Worm (Caenorhabditis elegans) whole organism, L4 larva: ENCODE measurements around the gene tbc-13.

Source experiments
- D1046.2 ChIP-seq: fragments of 200-800 bp; sonication (Bioruptor generic); IDR thresholded peaks from 2 replicates; pipeline ENCODE4 v1.3.6; 2022; ENCODE audit warnings: missing genetic modification characterization, missing compliant biosample characterization
- F10B5.3 ChIP-seq: sonication (generic microtip); optimal IDR thresholded peaks from 2 replicates; lab custom pipeline; 2016; ENCODE audit warnings: mild to moderate bottlenecking, missing genetic modification characterization, missing compliant biosample characterization
- F44E2.7 ChIP-seq: fragments of 200-800 bp; sonication (Bioruptor generic); IDR thresholded peaks from 2 replicates; pipeline ENCODE4 v2.1.2; 2022; ENCODE audit warnings: missing genetic modification characterization, missing compliant biosample characterization
- R02D3.7 ChIP-seq: fragments of 150-350 bp; sonication (generic microtip); optimal IDR thresholded peaks from 3 replicates; lab custom pipeline; 2014; ENCODE audit warnings: missing biosample characterization, missing genetic modification characterization
- T26A8.4 ChIP-seq: fragments of 200-800 bp; sonication (Bioruptor generic); IDR thresholded peaks from 2 replicates; pipeline ENCODE4 v1.3.6; 2022; ENCODE audit warnings: missing genetic modification characterization, missing compliant biosample characterization
- Y48G9A.11 ChIP-seq: fragments of 200-800 bp; sonication (Bioruptor generic); IDR thresholded peaks from 2 replicates; pipeline ENCODE4 v1.3.6; 2022; ENCODE audit warnings: missing genetic modification reagents, missing genetic modification characterization, missing compliant biosample characterization
- aha-1 ChIP-seq: fragments of 150-350 bp; peaks from one replicate; lab custom pipeline; 2014; ENCODE audit warnings: missing biosample characterization, missing genetic modification characterization
- aly-2 ChIP-seq: sonication (generic microtip); optimal IDR thresholded peaks from 2 replicates; lab custom pipeline; 2018; ENCODE audit warnings: missing biosample characterization, missing genetic modification characterization
- ceh-20 ChIP-seq: fragments of 200-800 bp; sonication (Bioruptor generic); IDR thresholded peaks from 2 replicates; pipeline ENCODE4 v1.3.6; 2022; ENCODE audit warnings: missing genetic modification reagents, missing genetic modification characterization, missing compliant biosample characterization
- ceh-28 ChIP-seq: fragments of 150-350 bp; optimal IDR thresholded peaks from 2 replicates; lab custom pipeline; 2014; ENCODE audit warnings: missing biosample characterization, missing genetic modification reagents, missing genetic modification characterization
- ceh-32 ChIP-seq: sonication (generic microtip); optimal IDR thresholded peaks from 2 replicates; lab custom pipeline; 2016; ENCODE audit warnings: mild to moderate bottlenecking, missing genetic modification characterization, missing compliant biosample characterization; ENCODE audit not compliant: poor library complexity
- ceh-82 ChIP-seq: sonication (generic microtip); optimal IDR thresholded peaks from 2 replicates; lab custom pipeline; 2017; ENCODE audit warnings: missing biosample characterization, missing genetic modification characterization
- ces-1 ChIP-seq: fragments of 150-350 bp; sonication (generic microtip); optimal IDR thresholded peaks from 4 replicates; lab custom pipeline; 2014; ENCODE audit warnings: missing biosample characterization, missing genetic modification reagents, missing genetic modification characterization
- ctbp-1 ChIP-seq: fragments of 200-800 bp; sonication (Bioruptor generic); IDR thresholded peaks from 2 replicates; pipeline ENCODE4 v1.3.6; 2022; ENCODE audit warnings: missing genetic modification reagents, missing genetic modification characterization, missing compliant biosample characterization
- daf-12 ChIP-seq: fragments of 150-350 bp; optimal IDR thresholded peaks from 2 replicates; lab custom pipeline; 2014; ENCODE audit warnings: missing biosample characterization, missing genetic modification reagents, missing genetic modification characterization
- daf-16 ChIP-seq, 3 experiments: sonication (generic microtip); optimal IDR thresholded peaks; 2 replicates each; lab custom pipeline; 2016 to 2017; ENCODE audit warnings: missing genetic modification characterization in 3 of 3, missing genetic modification reagents in 3 of 3, mild to moderate bottlenecking in 2 of 3, missing compliant biosample characterization in 2 of 3, missing biosample characterization in 1 of 3, moderate library complexity in 1 of 3
- daf-19 ChIP-seq: fragments of 200-800 bp; sonication (Bioruptor generic); conservative IDR thresholded peaks from 2 replicates; pipeline ENCODE4 v1.3.6; 2022; ENCODE audit warnings: missing genetic modification characterization, missing compliant biosample characterization
- daf-8 ChIP-seq: fragments of 200-800 bp; sonication (Bioruptor generic); IDR thresholded peaks from 2 replicates; pipeline ENCODE4 v1.3.6; 2022; ENCODE audit warnings: missing genetic modification characterization, missing compliant biosample characterization
- dmd-8 ChIP-seq: fragments of 200-800 bp; sonication (Bioruptor generic); IDR thresholded peaks from 2 replicates; pipeline ENCODE4 v1.3.6; 2022; ENCODE audit warnings: missing genetic modification characterization, missing compliant biosample characterization
- duxl-1 ChIP-seq: sonication (generic microtip); optimal IDR thresholded peaks from 2 replicates; lab custom pipeline; 2016; ENCODE audit warnings: mild to moderate bottlenecking, missing genetic modification characterization, moderate library complexity, missing compliant biosample characterization; ENCODE audit not compliant: poor library complexity
- dve-1 ChIP-seq: sonication (generic microtip); optimal IDR thresholded peaks from 2 replicates; lab custom pipeline; 2017; ENCODE audit warnings: antibody characterized with exemption, mild to moderate bottlenecking, missing genetic modification characterization, missing compliant biosample characterization; ENCODE audit not compliant: insufficient read depth
- fkh-10 ChIP-seq: fragments of 150-350 bp; optimal IDR thresholded peaks from 2 replicates; lab custom pipeline; 2014; ENCODE audit warnings: missing biosample characterization, missing genetic modification reagents, missing genetic modification characterization
- hif-1 ChIP-seq, 2 experiments: sonication (generic microtip); optimal IDR thresholded peaks; 2 replicates each; lab custom pipeline; 2016 to 2017; ENCODE audit warnings: missing compliant biosample characterization in 2 of 2, missing genetic modification characterization in 2 of 2, missing genetic modification reagents in 2 of 2, missing genotype in 2 of 2, mild to moderate bottlenecking in 1 of 2
- hlh-11 ChIP-seq: fragments of 200-800 bp; sonication (Bioruptor generic); optimal IDR thresholded peaks from 2 replicates; lab custom pipeline; 2018; ENCODE audit warnings: mild to moderate bottlenecking, missing genetic modification characterization, missing compliant biosample characterization
- hlh-30 ChIP-seq: sonication (generic microtip); optimal IDR thresholded peaks from 2 replicates; lab custom pipeline; 2017; ENCODE audit warnings: antibody characterized with exemption, mild to moderate bottlenecking, missing genetic modification characterization, missing compliant biosample characterization; ENCODE audit not compliant: insufficient read depth
- jun-1 ChIP-seq: fragments of 150-350 bp; optimal IDR thresholded peaks from 2 replicates; lab custom pipeline; 2014; ENCODE audit warnings: missing biosample characterization, missing genetic modification reagents, missing genetic modification characterization
- lim-7 ChIP-seq: fragments of 200-800 bp; sonication (Bioruptor generic); IDR thresholded peaks from 2 replicates; pipeline ENCODE4 v1.3.6; 2022; ENCODE audit warnings: missing genetic modification characterization, missing compliant biosample characterization
- lin-13 ChIP-seq: fragments of 150-350 bp; optimal IDR thresholded peaks from 2 replicates; lab custom pipeline; 2014; ENCODE audit warnings: missing biosample characterization, missing genetic modification reagents, missing genetic modification characterization
- lin-15B ChIP-seq: fragments of 150-350 bp; sonication (generic microtip); optimal IDR thresholded peaks from 3 replicates; lab custom pipeline; 2014; ENCODE audit warnings: missing biosample characterization, missing genetic modification characterization
- lin-38 ChIP-seq: fragments of 200-800 bp; sonication (Bioruptor generic); IDR thresholded peaks from 2 replicates; pipeline ENCODE4 v1.3.6; 2022; ENCODE audit warnings: missing genetic modification reagents, missing genetic modification characterization, missing compliant biosample characterization
- lir-3 ChIP-seq: sonication (generic microtip); optimal IDR thresholded peaks from 2 replicates; lab custom pipeline; 2016; ENCODE audit warnings: mild to moderate bottlenecking, missing genetic modification characterization, missing compliant biosample characterization
- madf-9 ChIP-seq: fragments of 200-800 bp; sonication (Bioruptor generic); conservative IDR thresholded peaks from 2 replicates; pipeline ENCODE4 v1.3.6; 2022; ENCODE audit warnings: missing genetic modification reagents, missing genetic modification characterization, missing compliant biosample characterization
- mdl-1 ChIP-seq, 2 experiments: fragments of 150-350 bp in 1 of 2; sonication (generic microtip) in 1 of 2; optimal IDR thresholded peaks; 2 replicates each; lab custom pipeline; 2014 to 2017; ENCODE audit warnings: missing biosample characterization in 2 of 2, missing genetic modification characterization in 2 of 2
- mep-1 ChIP-seq: fragments of 150-350 bp; sonication (generic microtip); optimal IDR thresholded peaks from 3 replicates; lab custom pipeline; 2014; ENCODE audit warnings: missing biosample characterization, missing genetic modification characterization
- mes-2 ChIP-seq: sonication (generic microtip); optimal IDR thresholded peaks from 2 replicates; lab custom pipeline; 2016; ENCODE audit warnings: missing genotype, mild to moderate bottlenecking, missing genetic modification characterization, missing compliant biosample characterization; ENCODE audit not compliant: poor library complexity, severe bottlenecking
- nhr-102 ChIP-seq: sonication (generic microtip); optimal IDR thresholded peaks from 2 replicates; lab custom pipeline; 2016; ENCODE audit warnings: mild to moderate bottlenecking, missing genetic modification characterization, moderate library complexity, missing compliant biosample characterization
- nhr-11 ChIP-seq: fragments of 150-350 bp; optimal IDR thresholded peaks from 2 replicates; lab custom pipeline; 2014; ENCODE audit warnings: missing biosample characterization, missing genetic modification characterization
- nhr-237 ChIP-seq: sonication (generic microtip); optimal IDR thresholded peaks from 2 replicates; lab custom pipeline; 2017; ENCODE audit warnings: missing biosample characterization, missing genetic modification characterization
- nhr-25 ChIP-seq: sonication (generic microtip); optimal IDR thresholded peaks from 2 replicates; lab custom pipeline; 2017; ENCODE audit warnings: missing genetic modification characterization, mild to moderate bottlenecking, missing compliant biosample characterization, antibody characterized with exemption, moderate library complexity, borderline replicate concordance; ENCODE audit not compliant: insufficient read depth
- nhr-28 ChIP-seq: fragments of 150-350 bp; optimal IDR thresholded peaks from 2 replicates; lab custom pipeline; 2014; ENCODE audit warnings: missing biosample characterization, missing genetic modification characterization
- nhr-48 ChIP-seq: sonication (generic microtip); optimal IDR thresholded peaks from 2 replicates; lab custom pipeline; 2016; ENCODE audit warnings: mild to moderate bottlenecking, missing genetic modification characterization, missing compliant biosample characterization
- nhr-6 ChIP-seq: fragments of 150-350 bp; optimal IDR thresholded peaks from 2 replicates; lab custom pipeline; 2014; ENCODE audit warnings: missing biosample characterization, missing genetic modification characterization
- nhr-77 ChIP-seq: fragments of 150-350 bp; optimal IDR thresholded peaks from 2 replicates; lab custom pipeline; 2014; ENCODE audit warnings: missing biosample characterization, missing genetic modification characterization
- set-16 ChIP-seq: fragments of 200-800 bp; sonication (Bioruptor generic); IDR thresholded peaks from 2 replicates; pipeline ENCODE4 v1.3.6; 2022; ENCODE audit warnings: missing genetic modification reagents, missing genetic modification characterization, missing compliant biosample characterization
- skn-1 ChIP-seq: fragments of 150-350 bp; optimal IDR thresholded peaks from 2 replicates; lab custom pipeline; 2014; ENCODE audit warnings: missing biosample characterization, missing genetic modification characterization
- snpc-1.2 ChIP-seq: fragments of 200-800 bp; sonication (Bioruptor generic); IDR thresholded peaks from 2 replicates; pipeline ENCODE4 v1.3.6; 2022; ENCODE audit warnings: missing genetic modification reagents, missing genetic modification characterization, missing compliant biosample characterization
- tag-97 ChIP-seq: fragments of 200-800 bp; sonication (Bioruptor generic); IDR thresholded peaks from 2 replicates; pipeline ENCODE4 v1.3.6; 2022; ENCODE audit warnings: missing genetic modification characterization, missing compliant biosample characterization
- zfp-2 ChIP-seq: sonication (generic microtip); optimal IDR thresholded peaks from 2 replicates; lab custom pipeline; 2016; ENCODE audit warnings: mild to moderate bottlenecking, missing genetic modification characterization, missing compliant biosample characterization
- zip-11 ChIP-seq: fragments of 200-800 bp; sonication (Bioruptor generic); IDR thresholded peaks from 2 replicates; pipeline ENCODE4 v1.3.6; 2022; ENCODE audit warnings: missing genetic modification characterization, missing compliant biosample characterization
- ztf-7 ChIP-seq: fragments of 150-350 bp; optimal IDR thresholded peaks from 2 replicates; lab custom pipeline; 2014; ENCODE audit warnings: missing biosample characterization, missing genetic modification characterization

The tbc-13 gene

DNA sequence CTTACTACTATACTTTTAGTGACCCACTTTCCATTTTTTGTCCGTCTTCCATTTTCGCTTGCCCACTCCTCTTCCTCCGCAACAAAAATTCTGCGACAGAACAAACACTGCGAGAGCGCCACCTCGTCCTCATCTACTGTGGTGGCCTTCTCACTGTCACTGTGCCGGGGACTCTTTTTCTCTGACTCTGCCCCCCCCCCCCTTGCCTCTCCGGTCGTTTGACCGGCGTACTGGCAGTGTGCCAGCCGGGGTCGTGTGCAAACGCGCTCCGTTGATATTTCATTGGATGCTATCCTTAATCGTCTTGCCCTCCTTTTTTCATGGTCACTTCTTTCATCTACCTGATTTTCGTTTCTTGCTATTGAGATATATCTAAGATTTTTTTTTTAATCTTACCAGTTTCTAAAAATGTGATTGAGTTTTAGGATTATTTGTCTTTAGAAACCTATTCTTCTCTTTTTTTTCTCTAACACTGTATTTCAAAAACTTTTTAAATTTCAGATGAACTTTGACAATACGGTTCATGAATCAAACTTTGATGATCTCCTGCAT lies 4.3 kb upstream of the tbc-13 start, which contains the start of gene atf-6:
Gene atf-6, plus strand, starts transcription at position 502 of the 552 bp plus-strand sequence.
- TF ChIP-seq jun-1 (tag; lab: Kevin White, UChicago) (peak; percentile 30), nhr-102 (tag; lab: Kevin White, UChicago) (peak; percentile 77), madf-9 (0 out of 2 replicates have a peak, but pooled peaks have one; percentile 33), nhr-25 (peak; percentile 93), ceh-32 (tag; lab: Kevin White, UChicago) (no peak), fkh-10 (GFP tag; lab: Kevin White, UChicago) (peak; percentile 48), ceh-82 (tag; lab: Kevin White, UChicago) (no peak), mep-1 (tag; lab: Kevin White, UChicago) (peak; percentile 95), dve-1 (tag; lab: Kevin White, UChicago) (peak; percentile 96), F10B5.3 (no peak), nhr-48 (tag; lab: Kevin White, UChicago) (peak; percentile 56), lim-7 (GFP tag; lab: Robert Waterston, UW) (0 out of 2 replicates have a peak, but pooled peaks have one; percentile 51), duxl-1 (tag; lab: Kevin White, UChicago) (no peak), mes-2 (peak; percentile 85), set-16 (GFP tag; lab: Robert Waterston, UW) (peak; percentile 96), zip-11 (GFP tag; lab: Robert Waterston, UW) (no peak), ceh-28 (tag; lab: Kevin White, UChicago) (no peak), hlh-11 (tag; lab: Kevin White, UChicago) (peak; percentile 91), dmd-8 (0 out of 2 replicates have a peak, but pooled peaks have one; percentile 29), D1046.2 (GFP tag; lab: Robert Waterston, UW) (no peak), ceh-20 (GFP tag; lab: Robert Waterston, UW) (peak; percentile 65; the same call in 1 of the 2 replicates), Y48G9A.11 (GFP tag; lab: Robert Waterston, UW) (no peak), daf-19 (no peak), nhr-6 (peak; percentile 83), hlh-30 (tag; lab: Kevin White, UChicago) (peak; percentile 85), nhr-237 (tag; lab: Kevin White, UChicago) (no peak), hif-1 (tag; optimal IDR thresholded peaks at IDR 0.05; lab: Kevin White, UChicago) (peak in 1 of 2 experiments; percentile 79), tag-97 (GFP tag; lab: Robert Waterston, UW) (no peak), lir-3 (tag; lab: Kevin White, UChicago) (no peak), zfp-2 (tag; lab: Kevin White, UChicago) (peak; percentile 17), nhr-28 (tag; lab: Kevin White, UChicago) (peak; percentile 85), aha-1 (peak; percentile 100), lin-13 (GFP tag; lab: Kevin White, UChicago) (peak; percentile 79), nhr-77 (peak; percentile 59), R02D3.7 (no peak), F44E2.7 (no peak), snpc-1.2 (no peak), daf-8 (GFP tag; lab: Robert Waterston, UW) (no peak), mdl-1 (tag; optimal IDR thresholded peaks at IDR 0.05; lab: Kevin White, UChicago) (peak in 1 of 2 experiments; percentile 60), daf-12 (no peak), lin-15B (no peak), T26A8.4 (peak; percentile 48; the same call in 1 of the 2 replicates), aly-2 (tag; lab: Kevin White, UChicago) (no peak), skn-1 (tag; lab: Kevin White, UChicago) (no peak), ztf-7 (no peak), ces-1 (GFP tag; lab: Kevin White, UChicago) (no peak), lin-38 (GFP tag; lab: Robert Waterston, UW) (peak; percentile 94), ctbp-1 (GFP tag; lab: Robert Waterston, UW) (peak; percentile 86), daf-16 (GFP tag; optimal IDR thresholded peaks at IDR 0.05; lab: Kevin White, UChicago) (no peak), daf-16 (tag; optimal IDR thresholded peaks at IDR 0.05; lab: Kevin White, UChicago) (peak; percentile 74), nhr-11 (tag; lab: Kevin White, UChicago) (peak; percentile 69)
